Fruit fly (Drosophila melanogaster) whole organism, prepupa: Measurements from ENCODE around the gene CG16734.

ENCODE experiments used
- Blimp-1 ChIP-seq: fragments of 200-800 bp; sonication (Bioruptor generic); optimal IDR thresholded peaks from 3 replicates; lab custom pipeline; 2017; ENCODE audit warnings: missing biosample characterization, missing genetic modification characterization, mild to moderate bottlenecking, moderate library complexity, missing genetic modification reagents
- CG11294 ChIP-seq: fragments of 200-800 bp; sonication (Bioruptor generic); IDR thresholded peaks from 2 replicates; pipeline ENCODE4 v1.3.6; 2022; ENCODE audit warnings: missing biosample characterization, missing genetic modification characterization
- CG11762 ChIP-seq: fragments of 200-800 bp; sonication (Bioruptor generic); optimal IDR thresholded peaks from 3 replicates; lab custom pipeline; 2016; ENCODE audit warnings: missing biosample characterization, missing genetic modification characterization; ENCODE audit not compliant: insufficient read depth
- CG15336 ChIP-seq: fragments of 200-800 bp; sonication (Bioruptor generic); IDR thresholded peaks from 2 replicates; pipeline ENCODE4 v1.3.6; 2022; ENCODE audit warnings: missing biosample characterization, missing genetic modification characterization
- CG1621 ChIP-seq: fragments of 200-800 bp; sonication (Bioruptor generic); optimal IDR thresholded peaks from 3 replicates; lab custom pipeline; 2018; ENCODE audit warnings: missing biosample characterization, mild to moderate bottlenecking, missing genetic modification characterization
- CG16779 ChIP-seq: fragments of 200-800 bp; sonication (Bioruptor generic); optimal IDR thresholded peaks from 3 replicates; lab custom pipeline; 2017; ENCODE audit warnings: missing biosample characterization, mild to moderate bottlenecking, missing genetic modification characterization
- CG3032 ChIP-seq: fragments of 200-800 bp; optimal IDR thresholded peaks from 2 replicates; lab custom pipeline; 2019; ENCODE audit warnings: missing biosample characterization, mild to moderate bottlenecking, missing genetic modification characterization, moderate library complexity
- CG31627 ChIP-seq: fragments of 200-800 bp; sonication (Bioruptor generic); optimal IDR thresholded peaks from 3 replicates; lab custom pipeline; 2016; ENCODE audit warnings: missing biosample characterization, missing genetic modification characterization
- CG32006 ChIP-seq: fragments of 200-800 bp; sonication (Bioruptor generic); optimal IDR thresholded peaks from 3 replicates; lab custom pipeline; 2017; ENCODE audit warnings: missing biosample characterization, mild to moderate bottlenecking, missing genetic modification characterization
- CG34406 ChIP-seq: fragments of 200-800 bp; sonication (Bioruptor generic); optimal IDR thresholded peaks from 3 replicates; lab custom pipeline; 2016; ENCODE audit warnings: missing biosample characterization, missing genetic modification characterization
- CG3919 ChIP-seq: fragments of 200-800 bp; sonication (Bioruptor generic); optimal IDR thresholded peaks from 3 replicates; lab custom pipeline; 2016; ENCODE audit warnings: missing biosample characterization, missing genetic modification characterization
- CG4318 ChIP-seq: fragments of 200-800 bp; sonication (Bioruptor generic); optimal IDR thresholded peaks from 3 replicates; lab custom pipeline; 2017; ENCODE audit warnings: missing biosample characterization, mild to moderate bottlenecking, missing genetic modification characterization
- CG6276 ChIP-seq: fragments of 200-800 bp; sonication (Bioruptor generic); optimal IDR thresholded peaks from 2 replicates; lab custom pipeline; 2017; ENCODE audit warnings: missing biosample characterization, mild to moderate bottlenecking, missing genetic modification characterization
- CG6792 ChIP-seq: fragments of 200-800 bp; sonication (Bioruptor generic); optimal IDR thresholded peaks from 3 replicates; lab custom pipeline; 2016; ENCODE audit warnings: missing biosample characterization, missing genetic modification characterization
- CG6808 ChIP-seq: fragments of 200-800 bp; sonication (Bioruptor generic); optimal IDR thresholded peaks from 3 replicates; lab custom pipeline; 2017; ENCODE audit warnings: missing biosample characterization, missing genetic modification characterization, mild to moderate bottlenecking, moderate library complexity, missing genetic modification reagents
- CG8119 ChIP-seq: fragments of 200-800 bp; sonication (Bioruptor generic); IDR thresholded peaks from 3 replicates; pipeline ENCODE4 v1.3.6; 2022; ENCODE audit warnings: missing biosample characterization, missing genetic modification characterization
- CG8319 ChIP-seq: fragments of 200-800 bp; sonication (Bioruptor generic); optimal IDR thresholded peaks from 3 replicates; lab custom pipeline; 2016; ENCODE audit warnings: missing biosample characterization, missing genetic modification characterization
- CG9139 ChIP-seq: fragments of 200-800 bp; sonication (Bioruptor generic); optimal IDR thresholded peaks from 3 replicates; lab custom pipeline; 2017; ENCODE audit warnings: missing biosample characterization, mild to moderate bottlenecking, missing genetic modification characterization
- Eip75B ChIP-seq: fragments of 200-800 bp; sonication (Bioruptor generic); optimal IDR thresholded peaks from 3 replicates; lab custom pipeline; 2016; ENCODE audit warnings: missing biosample characterization, missing genetic modification characterization
- Eip78C ChIP-seq: fragments of 200-800 bp; sonication (Bioruptor generic); peaks from one replicate; lab custom pipeline; 2016; ENCODE audit warnings: missing biosample characterization, missing genetic modification characterization
- Eip93F ChIP-seq: fragments of 200-800 bp; sonication (Bioruptor generic); optimal IDR thresholded peaks from 2 replicates; lab custom pipeline; 2016; ENCODE audit warnings: missing biosample characterization, mild to moderate bottlenecking, missing genetic modification characterization
- Ets21C ChIP-seq: fragments of 200-800 bp; sonication (Bioruptor generic); optimal IDR thresholded peaks from 3 replicates; lab custom pipeline; 2016; ENCODE audit warnings: missing biosample characterization, missing genetic modification characterization
- Ets96B ChIP-seq: fragments of 200-800 bp; optimal IDR thresholded peaks from 2 replicates; lab custom pipeline; 2019; ENCODE audit warnings: missing biosample characterization, mild to moderate bottlenecking, missing genetic modification characterization, moderate library complexity
- Hr38 ChIP-seq: sonication (Bioruptor generic); optimal IDR thresholded peaks from 2 replicates; lab custom pipeline; 2016; ENCODE audit warnings: missing biosample characterization, missing genetic modification characterization
- Hr39 ChIP-seq: fragments of 200-800 bp; sonication (Bioruptor generic); optimal IDR thresholded peaks from 2 replicates; lab custom pipeline; 2016; ENCODE audit warnings: missing biosample characterization, missing genetic modification characterization
- Hr4 ChIP-seq: fragments of 200-800 bp; sonication (Bioruptor generic); optimal IDR thresholded peaks from 3 replicates; lab custom pipeline; 2016; ENCODE audit warnings: missing biosample characterization, missing genetic modification characterization
- Met ChIP-seq: fragments of 200-800 bp; sonication (Bioruptor generic); optimal IDR thresholded peaks from 3 replicates; lab custom pipeline; 2016; ENCODE audit warnings: missing biosample characterization, missing genetic modification characterization
- OdsH ChIP-seq: fragments of 200-800 bp; sonication (Bioruptor generic); optimal IDR thresholded peaks from 3 replicates; lab custom pipeline; 2016; ENCODE audit warnings: missing biosample characterization, missing genetic modification characterization
- Smox ChIP-seq: fragments of 200-800 bp; sonication (Bioruptor generic); optimal IDR thresholded peaks from 3 replicates; lab custom pipeline; 2016; ENCODE audit warnings: missing biosample characterization, missing genetic modification characterization
- Sox102F ChIP-seq: fragments of 200-800 bp; sonication (Bioruptor generic); optimal IDR thresholded peaks from 2 replicates; lab custom pipeline; 2016; ENCODE audit warnings: missing biosample characterization, mild to moderate bottlenecking, missing genetic modification characterization
- Sox14 ChIP-seq: fragments of 200-800 bp; sonication (Bioruptor generic); optimal IDR thresholded peaks from 3 replicates; lab custom pipeline; 2016; ENCODE audit warnings: missing biosample characterization, missing genetic modification characterization
- achi ChIP-seq: fragments of 200-800 bp; sonication (Bioruptor generic); optimal IDR thresholded peaks from 3 replicates; lab custom pipeline; 2016; ENCODE audit warnings: missing biosample characterization, missing genetic modification characterization
- cyc ChIP-seq: fragments of 200-800 bp; sonication (Bioruptor generic); optimal IDR thresholded peaks from 3 replicates; lab custom pipeline; 2016; ENCODE audit warnings: missing biosample characterization, missing genetic modification characterization
- dac ChIP-seq: fragments of 200-800 bp; sonication (Bioruptor generic); optimal IDR thresholded peaks from 2 replicates; lab custom pipeline; 2017; ENCODE audit warnings: missing biosample characterization, mild to moderate bottlenecking, missing genetic modification characterization
- dsx ChIP-seq: fragments of 200-800 bp; optimal IDR thresholded peaks from 3 replicates; lab custom pipeline; 2019; ENCODE audit warnings: missing biosample characterization, mild to moderate bottlenecking, missing genetic modification characterization, moderate library complexity; ENCODE audit not compliant: poor library complexity, severe bottlenecking
- eg ChIP-seq: fragments of 200-800 bp; sonication (Bioruptor generic); IDR thresholded peaks from 3 replicates; pipeline ENCODE4 v1.3.6; 2022; ENCODE audit warnings: missing biosample characterization, missing genetic modification characterization
- esn ChIP-seq: fragments of 200-800 bp; sonication (Bioruptor generic); optimal IDR thresholded peaks from 2 replicates; lab custom pipeline; 2016; ENCODE audit warnings: missing biosample characterization, mild to moderate bottlenecking, missing genetic modification characterization, moderate library complexity
- fd59A ChIP-seq: fragments of 200-800 bp; sonication (Bioruptor generic); optimal IDR thresholded peaks from 2 replicates; lab custom pipeline; 2017; ENCODE audit warnings: missing biosample characterization, mild to moderate bottlenecking, missing genetic modification characterization, missing genetic modification reagents
- fd85E ChIP-seq: fragments of 200-800 bp; sonication (Bioruptor generic); optimal IDR thresholded peaks from 3 replicates; lab custom pipeline; 2016; ENCODE audit warnings: missing biosample characterization, missing genetic modification characterization
- fkh ChIP-seq: fragments of 200-800 bp; sonication (Bioruptor generic); optimal IDR thresholded peaks from 3 replicates; lab custom pipeline; 2017; ENCODE audit warnings: missing biosample characterization, mild to moderate bottlenecking, missing genetic modification characterization, moderate library complexity
- net ChIP-seq: fragments of 200-800 bp; sonication (Bioruptor generic); optimal IDR thresholded peaks from 3 replicates; lab custom pipeline; 2016; ENCODE audit warnings: missing biosample characterization, missing genetic modification characterization
- pdm3 ChIP-seq: fragments of 200-800 bp; sonication (Bioruptor generic); optimal IDR thresholded peaks from 3 replicates; lab custom pipeline; 2016; ENCODE audit warnings: missing biosample characterization, missing genetic modification characterization
- salr ChIP-seq, 2 experiments: fragments of 200-800 bp; sonication (Bioruptor generic); optimal IDR thresholded peaks; 3 replicates each; lab custom pipeline; 2016 to 2018; ENCODE audit warnings: missing biosample characterization in 2 of 2, missing genetic modification characterization in 2 of 2, mild to moderate bottlenecking in 1 of 2
- ss ChIP-seq, 2 experiments: fragments of 200-800 bp; sonication (Bioruptor generic); optimal IDR thresholded peaks; 2 replicates in 1 of 2; 3 replicates in 1 of 2; lab custom pipeline; 2017 to 2018; ENCODE audit warnings: mild to moderate bottlenecking in 2 of 2, missing biosample characterization in 2 of 2, missing genetic modification characterization in 2 of 2, moderate library complexity in 1 of 2
- svp ChIP-seq: fragments of 200-800 bp; sonication (Bioruptor generic); peaks from one replicate; lab custom pipeline; 2016; ENCODE audit warnings: missing biosample characterization, missing genetic modification characterization
- topi ChIP-seq: fragments of 200-800 bp; sonication (Bioruptor generic); optimal IDR thresholded peaks from 3 replicates; lab custom pipeline; 2016; ENCODE audit warnings: missing biosample characterization, missing genetic modification characterization

The CG16734 gene

DNA sequence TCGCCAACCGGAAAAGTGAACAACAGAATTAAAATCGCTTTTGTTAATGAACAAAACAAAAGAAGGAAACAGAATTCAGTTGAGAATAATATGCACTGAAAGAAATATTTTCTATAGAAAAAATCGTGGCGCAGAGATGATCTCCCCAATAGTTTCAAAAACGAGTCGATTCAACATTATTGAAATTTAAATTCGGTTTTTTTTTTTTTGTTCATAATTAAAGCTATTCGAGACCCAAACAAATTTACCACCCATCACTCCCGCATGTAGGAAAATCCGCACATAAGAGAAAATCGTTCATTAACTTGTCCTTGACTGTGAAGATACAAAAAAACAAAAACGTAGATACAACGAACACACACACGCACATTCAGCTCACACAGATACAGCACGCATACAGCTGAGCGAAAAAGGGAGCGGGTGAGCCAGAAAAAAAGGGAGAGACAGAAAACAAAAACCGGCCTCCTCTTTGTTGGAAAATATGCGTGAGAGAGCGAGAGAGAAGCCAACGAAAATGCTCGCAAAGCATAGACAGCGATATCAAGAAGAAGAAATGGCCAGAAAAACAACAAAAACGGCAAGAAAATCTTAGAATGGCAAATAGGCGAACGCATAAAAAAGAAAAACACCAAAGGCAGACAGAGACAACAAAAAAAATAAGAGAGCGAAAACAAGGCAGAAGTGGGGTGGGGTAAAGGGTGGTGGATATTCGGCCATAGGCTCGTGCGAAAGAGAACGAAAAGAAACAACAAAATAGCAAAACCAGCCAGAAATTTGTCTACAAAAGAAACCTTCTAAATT, 34.6 kb upstream of the CG16734 start (continued):
- TF ChIP-seq cyc (GFP tag; lab: Kevin White, UChicago) (peak; percentile 70), Hr38 (GFP tag; lab: Kevin White, UChicago) (no peak), Hr4 (GFP tag; lab: Kevin White, UChicago) (peak; percentile 3), CG15336 (GFP tag; lab: Robert Waterston, UW) (peak; percentile 86), CG16779 (tag; lab: Kevin White, UChicago) (peak; percentile 76), Hr39 (GFP tag; lab: Kevin White, UChicago) (peak; percentile 82), Sox102F (GFP tag; lab: Kevin White, UChicago) (peak; percentile 67), dac (GFP tag; lab: Kevin White, UChicago) (peak; percentile 34), CG11294 (GFP tag; lab: Robert Waterston, UW) (no peak; the same call in 1 of the 2 replicates), esn (GFP tag; lab: Kevin White, UChicago) (peak; percentile 79), ss (GFP tag; optimal IDR thresholded peaks at IDR 0.05; lab: Kevin White, UChicago) (peak; percentile 78 to 85), CG4318 (GFP tag; lab: Kevin White, UChicago) (no peak), CG3032 (peak; percentile 44), CG3919 (peak; percentile 52), CG31627 (GFP tag; lab: Kevin White, UChicago) (peak; percentile 82), Eip75B (peak; percentile 75), fd85E (GFP tag; lab: Kevin White, UChicago) (no peak), fd59A (peak; percentile 42), Sox14 (GFP tag; lab: Kevin White, UChicago) (peak; percentile 68), fkh (peak; percentile 64), CG1621 (peak; percentile 60), net (GFP tag; lab: Kevin White, UChicago) (peak; percentile 63), achi (GFP tag; lab: Kevin White, UChicago) (peak; percentile 52), Eip78C (GFP tag; lab: Kevin White, UChicago) (peak; percentile 93), Eip93F (GFP tag; lab: Kevin White, UChicago) (peak; percentile 32), CG6808 (GFP tag; lab: Kevin White, UChicago) (peak; percentile 60), CG34406 (GFP tag; lab: Kevin White, UChicago) (peak; percentile 73), salr (GFP tag; optimal IDR thresholded peaks at IDR 0.05; lab: Kevin White, UChicago) (peak in 1 of 2 experiments; percentile 84)

DNA sequence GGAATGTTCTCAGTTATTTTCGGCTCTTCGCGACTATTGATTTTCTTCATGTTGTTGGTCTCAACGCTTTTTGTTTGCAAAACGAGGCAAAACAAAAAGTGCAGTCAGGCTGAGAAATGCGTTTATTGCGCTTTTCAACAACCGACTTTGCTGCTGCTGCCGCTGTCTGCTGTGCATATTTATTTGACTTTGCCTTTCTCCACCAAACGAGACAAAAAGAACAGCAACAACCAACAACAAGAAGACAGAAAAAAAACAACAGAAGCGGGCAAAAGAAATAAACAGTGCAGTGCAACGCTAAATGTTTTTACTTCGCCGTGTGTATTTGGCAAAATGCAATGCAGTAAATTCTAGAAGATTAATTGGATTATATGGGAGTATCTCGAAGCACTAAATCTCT, 32.5 kb upstream of the CG16734 start:
- TF ChIP-seq CG31627 (GFP tag; lab: Kevin White, UChicago) = no peak
- TF ChIP-seq fkh = no peak
- TF ChIP-seq Ets21C (GFP tag; lab: Kevin White, UChicago) = no peak
- TF ChIP-seq Eip75B = no peak
- TF ChIP-seq Hr39 (GFP tag; lab: Kevin White, UChicago) = no peak
- peak; percentile 0 for TF ChIP-seq CG6808 (GFP tag; lab: Kevin White, UChicago)
- TF ChIP-seq Blimp-1 (GFP tag; lab: Kevin White, UChicago) = no peak
- TF ChIP-seq dsx (GFP tag; lab: Kevin White, UChicago) = no peak
- no peak for TF ChIP-seq CG4318 (GFP tag; lab: Kevin White, UChicago)
- peak; percentile 70 for TF ChIP-seq CG6276 (GFP tag; lab: Kevin White, UChicago)
- TF ChIP-seq OdsH (GFP tag; lab: Kevin White, UChicago) = no peak
- no peak for TF ChIP-seq CG8119
- TF ChIP-seq achi (GFP tag; lab: Kevin White, UChicago) = no peak
- no peak for TF ChIP-seq pdm3 (GFP tag; lab: Kevin White, UChicago)
- TF ChIP-seq Eip78C (GFP tag; lab: Kevin White, UChicago) = peak; percentile 33
- no peak for TF ChIP-seq Ets96B (tag; lab: Kevin White, UChicago)
- no peak for TF ChIP-seq svp (GFP tag; lab: Kevin White, UChicago)
- TF ChIP-seq CG11294 (GFP tag; lab: Robert Waterston, UW) = no peak; the same call in 1 of the 2 replicates
- no peak for TF ChIP-seq CG8319
- TF ChIP-seq CG11762 (GFP tag; lab: Kevin White, UChicago) = no peak
- no peak for TF ChIP-seq Hr38 (GFP tag; lab: Kevin White, UChicago)
- no peak for TF ChIP-seq Eip93F (GFP tag; lab: Kevin White, UChicago)
- no peak for TF ChIP-seq CG32006
- no peak for TF ChIP-seq Met
- TF ChIP-seq topi (GFP tag; lab: Kevin White, UChicago) = no peak
- no peak for TF ChIP-seq dac (GFP tag; lab: Kevin White, UChicago)
- TF ChIP-seq CG3032 = no peak
- TF ChIP-seq fd59A = no peak
- no peak for TF ChIP-seq CG6792 (GFP tag; lab: Kevin White, UChicago)
- no peak for TF ChIP-seq cyc (GFP tag; lab: Kevin White, UChicago)
- TF ChIP-seq CG1621 = no peak
- TF ChIP-seq CG9139 = no peak
- peak; percentile 64; the same call in 2 of the 3 replicates for TF ChIP-seq eg (GFP tag; lab: Robert Waterston, UW)
- no peak for TF ChIP-seq fd85E (GFP tag; lab: Kevin White, UChicago)
- TF ChIP-seq Smox (GFP tag; lab: Kevin White, UChicago) = no peak
